Worm (Caenorhabditis elegans) whole organism, L2 larva: Measurements from ENCODE around the gene fbxb-58.

Experiments used
- C34F6.9 ChIP-seq: fragments of 150-350 bp; optimal IDR thresholded peaks from 2 replicates; lab custom pipeline; 2014; ENCODE audit warnings: missing biosample characterization, missing genetic modification characterization
- F13H6.1 ChIP-seq: sonication (generic microtip); optimal IDR thresholded peaks from 2 replicates; lab custom pipeline; 2016; ENCODE audit warnings: missing genetic modification characterization, missing compliant biosample characterization
- R02D3.7 ChIP-seq: fragments of 150-350 bp; optimal IDR thresholded peaks from 2 replicates; lab custom pipeline; 2014; ENCODE audit warnings: missing biosample characterization, missing genetic modification characterization
- Y55F3AM.14 ChIP-seq: fragments of 200-800 bp; sonication (Bioruptor generic); optimal IDR thresholded peaks from 2 replicates; lab custom pipeline; 2018; ENCODE audit warnings: mild to moderate bottlenecking, missing genetic modification characterization, missing compliant biosample characterization
- ZK546.5 ChIP-seq: sonication (generic microtip); optimal IDR thresholded peaks from 2 replicates; lab custom pipeline; 2017; ENCODE audit warnings: missing biosample characterization, missing genetic modification characterization
- ceh-82 ChIP-seq: fragments of 150-350 bp; optimal IDR thresholded peaks from 2 replicates; lab custom pipeline; 2014; ENCODE audit warnings: missing biosample characterization, missing genetic modification characterization
- crh-2 ChIP-seq: sonication (generic microtip); optimal IDR thresholded peaks from 2 replicates; lab custom pipeline; 2017; ENCODE audit warnings: missing biosample characterization, missing genetic modification characterization
- dmd-4 ChIP-seq: sonication (generic microtip); optimal IDR thresholded peaks from 2 replicates; lab custom pipeline; 2017; ENCODE audit warnings: missing biosample characterization, missing genetic modification characterization
- egl-27 ChIP-seq: sonication (generic microtip); optimal IDR thresholded peaks from 3 replicates; lab custom pipeline; 2017; ENCODE audit warnings: missing biosample characterization, missing genetic modification reagents, missing genetic modification characterization
- elt-3 ChIP-seq: sonication (generic microtip); optimal IDR thresholded peaks from 2 replicates; lab custom pipeline; 2017; ENCODE audit warnings: missing biosample characterization, missing genetic modification characterization
- fos-1 ChIP-seq: fragments of 150-350 bp; optimal IDR thresholded peaks from 2 replicates; lab custom pipeline; 2014; ENCODE audit warnings: missing biosample characterization, missing genetic modification characterization
- gmeb-1 ChIP-seq: fragments of 150-350 bp; optimal IDR thresholded peaks from 2 replicates; lab custom pipeline; 2014; ENCODE audit warnings: missing biosample characterization, missing genetic modification characterization
- lin-11 ChIP-seq: fragments of 150-350 bp; sonication (generic microtip); optimal IDR thresholded peaks from 2 replicates; lab custom pipeline; 2014; ENCODE audit warnings: missing biosample characterization, missing genetic modification characterization, inconsistent platforms, mixed read lengths
- lin-13 ChIP-seq: fragments of 150-350 bp; optimal IDR thresholded peaks from 2 replicates; lab custom pipeline; 2014; ENCODE audit warnings: missing biosample characterization, missing genetic modification reagents, missing genetic modification characterization
- lin-39 ChIP-seq: fragments of 150-350 bp; optimal IDR thresholded peaks from 2 replicates; lab custom pipeline; 2014; ENCODE audit warnings: missing biosample characterization, missing genetic modification reagents, missing genetic modification characterization
- lsy-2 ChIP-seq, 2 experiments: fragments of 150-350 bp in 1 of 2; sonication (generic microtip) in 1 of 2; optimal IDR thresholded peaks; 2 replicates each; lab custom pipeline; 2014 to 2017; ENCODE audit warnings: missing biosample characterization in 2 of 2, missing genetic modification characterization in 2 of 2
- mbf-1 ChIP-seq: sonication (generic microtip); optimal IDR thresholded peaks from 2 replicates; lab custom pipeline; 2017; ENCODE audit warnings: missing biosample characterization, missing genetic modification characterization
- mdl-1 ChIP-seq, 2 experiments: fragments of 150-350 bp in 1 of 2; sonication (generic microtip) in 1 of 2; optimal IDR thresholded peaks; 2 replicates each; lab custom pipeline; 2017; ENCODE audit warnings: missing biosample characterization in 2 of 2, missing genetic modification characterization in 2 of 2
- nhr-10 ChIP-seq: sonication (generic microtip); optimal IDR thresholded peaks from 2 replicates; lab custom pipeline; 2017; ENCODE audit warnings: missing biosample characterization, missing genetic modification characterization
- nhr-11 ChIP-seq: fragments of 150-350 bp; optimal IDR thresholded peaks from 2 replicates; lab custom pipeline; 2014; ENCODE audit warnings: missing biosample characterization, missing genetic modification characterization
- nhr-12 ChIP-seq: fragments of 150-350 bp; optimal IDR thresholded peaks from 2 replicates; lab custom pipeline; 2014; ENCODE audit warnings: missing biosample characterization, missing genetic modification characterization
- nhr-129 ChIP-seq: fragments of 150-350 bp; optimal IDR thresholded peaks from 2 replicates; lab custom pipeline; 2014; ENCODE audit warnings: missing biosample characterization, missing genetic modification characterization
- nhr-23 ChIP-seq: fragments of 150-350 bp; optimal IDR thresholded peaks from 2 replicates; lab custom pipeline; 2014; ENCODE audit warnings: missing biosample characterization, missing genetic modification reagents, missing genetic modification characterization
- nhr-237 ChIP-seq: fragments of 150-350 bp; optimal IDR thresholded peaks from 2 replicates; lab custom pipeline; 2014; ENCODE audit warnings: missing biosample characterization, missing genetic modification characterization
- nhr-25 ChIP-seq: fragments of 150-350 bp; sonication (generic microtip); optimal IDR thresholded peaks from 3 replicates; lab custom pipeline; 2014; ENCODE audit warnings: missing biosample characterization, missing genetic modification characterization
- nhr-6 ChIP-seq: fragments of 150-350 bp; optimal IDR thresholded peaks from 2 replicates; lab custom pipeline; 2014; ENCODE audit warnings: missing biosample characterization, missing genetic modification characterization
- nhr-77 ChIP-seq: fragments of 150-350 bp; optimal IDR thresholded peaks from 2 replicates; lab custom pipeline; 2014; ENCODE audit warnings: missing biosample characterization, missing genetic modification characterization
- peb-1 ChIP-seq: fragments of 150-350 bp; optimal IDR thresholded peaks from 2 replicates; lab custom pipeline; 2014; ENCODE audit warnings: missing biosample characterization, missing genetic modification characterization
- sma-3 ChIP-seq: sonication (generic microtip); optimal IDR thresholded peaks from 2 replicates; lab custom pipeline; 2016; ENCODE audit warnings: missing genetic modification reagents, missing genetic modification characterization, missing compliant biosample characterization
- sma-9 ChIP-seq, 2 experiments: fragments of 150-350 bp in 1 of 2; sonication (generic microtip) in 1 of 2; optimal IDR thresholded peaks; 2 replicates each; lab custom pipeline; 2014 to 2016; ENCODE audit warnings: missing genetic modification characterization in 2 of 2, mild to moderate bottlenecking in 1 of 2, missing biosample characterization in 1 of 2, missing compliant biosample characterization in 1 of 2, missing genetic modification reagents in 1 of 2, moderate library complexity in 1 of 2
- snpc-4 ChIP-seq: fragments of 150-350 bp; optimal IDR thresholded peaks from 2 replicates; lab custom pipeline; 2014; ENCODE audit warnings: missing biosample characterization, missing genetic modification characterization
- unc-39 ChIP-seq: fragments of 150-350 bp; optimal IDR thresholded peaks from 2 replicates; lab custom pipeline; 2014; ENCODE audit warnings: missing biosample characterization, missing genetic modification characterization
- unc-62 ChIP-seq: fragments of 150-350 bp; optimal IDR thresholded peaks from 2 replicates; lab custom pipeline; 2014; ENCODE audit warnings: missing biosample characterization, missing genetic modification reagents, missing genetic modification characterization
- ztf-11 ChIP-seq: sonication (generic microtip); optimal IDR thresholded peaks from 2 replicates; lab custom pipeline; 2017; ENCODE audit warnings: missing biosample characterization, missing genetic modification characterization
- ztf-4 ChIP-seq: fragments of 150-350 bp; optimal IDR thresholded peaks from 2 replicates; lab custom pipeline; 2014; ENCODE audit warnings: missing biosample characterization, missing genetic modification characterization

The fbxb-58 gene

ce11 chrX:1651668-1652067, 23.7 kb downstream of the fbxb-58 start, which contains the start of gene ZK380.4:
ZK380.4 (minus strand) TSS chrX:1651994.
- TF ChIP-seq lin-39 (no peak), sma-9 (GFP tag; optimal IDR thresholded peaks at IDR 0.05; lab: Kevin White, UChicago) (no peak), sma-9 (tag; optimal IDR thresholded peaks at IDR 0.05; lab: Kevin White, UChicago) (no peak), unc-62 (GFP tag; lab: Kevin White, UChicago) (no peak), nhr-77 (tag; lab: Kevin White, UChicago) (no peak), sma-3 (GFP tag; lab: Kevin White, UChicago) (no peak), nhr-12 (tag; lab: Kevin White, UChicago) (no peak), lin-13 (GFP tag; lab: Kevin White, UChicago) (no peak), nhr-129 (tag; lab: Kevin White, UChicago) (no peak)

ce11 chrX:1654146-1654545, 26.2 kb downstream of the fbxb-58 start, which contains the start of gene ZK380.6:
ZK380.6 (plus strand) TSS chrX:1654446.
- TF ChIP-seq ztf-4 (tag; lab: Kevin White, UChicago) (no peak), nhr-23 (tag; lab: Kevin White, UChicago) (no peak), ZK546.5 (tag; lab: Kevin White, UChicago) (no peak), nhr-10 (tag; lab: Kevin White, UChicago) (no peak), mdl-1 (tag; optimal IDR thresholded peaks at IDR 0.05; lab: Kevin White, UChicago) (no peak), crh-2 (tag; lab: Kevin White, UChicago) (no peak), nhr-11 (no peak), mbf-1 (tag; lab: Kevin White, UChicago) (no peak), gmeb-1 (tag; lab: Kevin White, UChicago) (no peak), lin-13 (GFP tag; lab: Kevin White, UChicago) (no peak), Y55F3AM.14 (GFP tag; lab: Kevin White, UChicago) (no peak), lsy-2 (tag; optimal IDR thresholded peaks at IDR 0.05; lab: Kevin White, UChicago) (no peak)

- TF ChIP-seq dmd-4 (tag; lab: Kevin White, UChicago) (no peak), peb-1 (tag; lab: Kevin White, UChicago) (no peak), unc-39 (tag; lab: Kevin White, UChicago) (no peak)
Observed at ce11 chrX:1655207-1655606, 27.3 kb downstream of the fbxb-58 start, which contains the start of gene tbx-32. tbx-32 (plus strand) TSS chrX:1655507.

ce11 chrX:1664925-1665324, 37.0 kb downstream of the fbxb-58 start, which contains the start of gene R09H3.2:
R09H3.2 (minus strand) TSS chrX:1665025.
- TF ChIP-seq nhr-23 (tag; lab: Kevin White, UChicago) (no peak), lin-11 (tag; lab: Kevin White, UChicago) (no peak), mdl-1 (tag; optimal IDR thresholded peaks at IDR 0.05; lab: Kevin White, UChicago) (no peak), lin-13 (GFP tag; lab: Kevin White, UChicago) (no peak)

- TF ChIP-seq ceh-82 (tag; lab: Kevin White, UChicago) (no peak), F13H6.1 (no peak), nhr-10 (tag; lab: Kevin White, UChicago) (no peak), egl-27 (tag; lab: Kevin White, UChicago) (no peak), dmd-4 (tag; lab: Kevin White, UChicago) (no peak), unc-39 (tag; lab: Kevin White, UChicago) (no peak), ztf-11 (tag; lab: Kevin White, UChicago) (no peak), nhr-237 (no peak), lin-13 (GFP tag; lab: Kevin White, UChicago) (no peak), C34F6.9 (no peak), nhr-12 (tag; lab: Kevin White, UChicago) (no peak), mdl-1 (tag; optimal IDR thresholded peaks at IDR 0.05; lab: Kevin White, UChicago) (no peak), mbf-1 (tag; lab: Kevin White, UChicago) (no peak)
Observed at ce11 chrX:1667056-1667455, 39.1 kb downstream of the fbxb-58 start.

- no peak for TF ChIP-seq nhr-25 (tag; lab: Kevin White, UChicago)
- no peak for TF ChIP-seq peb-1 (tag; lab: Kevin White, UChicago)
- TF ChIP-seq elt-3 (tag; lab: Kevin White, UChicago) = no peak
- no peak for TF ChIP-seq R02D3.7 (tag; lab: Kevin White, UChicago)
- no peak for TF ChIP-seq lin-11 (tag; lab: Kevin White, UChicago)
- TF ChIP-seq fos-1 = no peak
- TF ChIP-seq ZK546.5 (tag; lab: Kevin White, UChicago) = no peak
- TF ChIP-seq nhr-77 (tag; lab: Kevin White, UChicago) = no peak
- TF ChIP-seq nhr-23 (tag; lab: Kevin White, UChicago) = no peak
- TF ChIP-seq F13H6.1 = no peak
- no peak for TF ChIP-seq crh-2 (tag; lab: Kevin White, UChicago)
- no peak for TF ChIP-seq nhr-12 (tag; lab: Kevin White, UChicago)
- no peak for TF ChIP-seq snpc-4 (tag; lab: Kevin White, UChicago)
- no peak for TF ChIP-seq lin-13 (GFP tag; lab: Kevin White, UChicago)
- TF ChIP-seq nhr-6 (tag; lab: Kevin White, UChicago) = no peak
- no peak for TF ChIP-seq lsy-2 (tag; optimal IDR thresholded peaks at IDR 0.05; lab: Kevin White, UChicago)
- TF ChIP-seq nhr-237 = no peak
Observed at ce11 chrX:1668748-1669147, 40.8 kb downstream of the fbxb-58 start, which contains the start of gene R09H3.3. R09H3.3 (minus strand) TSS chrX:1668848.
